Fruit fly (Drosophila melanogaster) whole organism, wandering third instar larva: ENCODE data around the gene MAPk-Ak2.

Experiments used
- Abd-B ChIP-seq: fragments of >200 bp; optimal IDR thresholded peaks from 2 replicates; lab custom pipeline; 2017; ENCODE audit warnings: missing biosample characterization, missing genetic modification characterization
- CG32264 ChIP-seq: fragments of 200-800 bp; sonication (Bioruptor generic); optimal IDR thresholded peaks from 2 replicates; lab custom pipeline; 2016; ENCODE audit warnings: missing biosample characterization, missing genetic modification characterization
- CG9705 ChIP-seq: fragments of 200-800 bp; sonication (Bioruptor generic); optimal IDR thresholded peaks from 2 replicates; lab custom pipeline; 2018; ENCODE audit warnings: missing biosample characterization, mild to moderate bottlenecking, missing genetic modification characterization
- CrebA ChIP-seq: fragments of 200-800 bp; sonication (Bioruptor generic); optimal IDR thresholded peaks from 2 replicates; lab custom pipeline; 2016; ENCODE audit warnings: missing biosample characterization, mild to moderate bottlenecking, missing genetic modification characterization, borderline replicate concordance
- Dfd ChIP-seq: fragments of >200 bp; optimal IDR thresholded peaks from 2 replicates; lab custom pipeline; 2017; ENCODE audit warnings: missing biosample characterization, missing genetic modification characterization
- Dif ChIP-seq: fragments of 200-275, 200-300 bp; sonication (Bioruptor generic); optimal IDR thresholded peaks from 2 replicates; lab custom pipeline; 2018; ENCODE audit warnings: missing biosample characterization, missing genetic modification characterization; ENCODE audit not compliant: partially characterized antibody
- GATAd ChIP-seq: sonication (Bioruptor generic); optimal IDR thresholded peaks from 2 replicates; lab custom pipeline; 2016; ENCODE audit warnings: missing biosample characterization, missing genetic modification characterization
- HLH106 ChIP-seq: fragments of 200-800 bp; optimal IDR thresholded peaks from 3 replicates; lab custom pipeline; 2019; ENCODE audit warnings: missing biosample characterization, mild to moderate bottlenecking, missing genetic modification characterization, moderate library complexity
- Hnf4 ChIP-seq: fragments of 200-800 bp; sonication (Bioruptor generic); optimal IDR thresholded peaks from 2 replicates; lab custom pipeline; 2016; ENCODE audit warnings: missing biosample characterization, mild to moderate bottlenecking, missing genetic modification characterization
- Hr78 ChIP-seq: fragments of >200 bp; optimal IDR thresholded peaks from 2 replicates; lab custom pipeline; 2017; ENCODE audit warnings: missing biosample characterization, missing genetic modification characterization
- Hr83 ChIP-seq: fragments of 200-300 bp; sonication (Bioruptor generic); optimal IDR thresholded peaks from 2 replicates; lab custom pipeline; 2016; ENCODE audit warnings: missing biosample characterization, mild to moderate bottlenecking, missing genetic modification characterization, moderate library complexity; ENCODE audit not compliant: poor library complexity, severe bottlenecking
- Jra ChIP-seq: sonication (Bioruptor generic); optimal IDR thresholded peaks from 2 replicates; lab custom pipeline; 2016; ENCODE audit warnings: missing biosample characterization, missing genetic modification characterization
- Mio ChIP-seq: sonication (Bioruptor generic); optimal IDR thresholded peaks from 2 replicates; lab custom pipeline; 2016; ENCODE audit warnings: missing biosample characterization, missing genetic modification characterization
- Myc ChIP-seq: fragments of >200 bp; optimal IDR thresholded peaks from 2 replicates; lab custom pipeline; 2017
- N ChIP-seq: fragments of >200 bp; optimal IDR thresholded peaks from 2 replicates; lab custom pipeline; 2018; ENCODE audit warnings: missing biosample characterization, missing external identifiers, missing genetic modification characterization
- OdsH ChIP-seq: fragments of 200-800 bp; sonication (Bioruptor generic); optimal IDR thresholded peaks from 2 replicates; lab custom pipeline; 2016; ENCODE audit warnings: missing biosample characterization, mild to moderate bottlenecking, missing genetic modification characterization
- Rel ChIP-seq, 2 experiments: fragments of 200-800 bp; sonication (Bioruptor generic) in 1 of 2; optimal IDR thresholded peaks; 2 replicates in 1 of 2; 3 replicates in 1 of 2; lab custom pipeline; 2016 to 2019; ENCODE audit warnings: mild to moderate bottlenecking in 2 of 2, missing biosample characterization in 2 of 2, missing genetic modification characterization in 2 of 2, moderate library complexity in 1 of 2
- Sp1 ChIP-seq: fragments of 200-800 bp; sonication (Bioruptor generic); optimal IDR thresholded peaks from 3 replicates; lab custom pipeline; 2019; ENCODE audit warnings: missing biosample characterization, mild to moderate bottlenecking, missing genetic modification characterization, moderate library complexity
- Vsx2 ChIP-seq: fragments of 200-300, 225-300 bp; sonication (Bioruptor generic); optimal IDR thresholded peaks from 2 replicates; lab custom pipeline; 2018; ENCODE audit warnings: missing biosample characterization, missing genetic modification characterization; ENCODE audit not compliant: partially characterized antibody
- br ChIP-seq: fragments of 200-800 bp; sonication (Bioruptor generic); optimal IDR thresholded peaks from 2 replicates; lab custom pipeline; 2016; ENCODE audit warnings: missing biosample characterization, missing genetic modification characterization
- brk ChIP-seq: fragments of 200-800 bp; sonication (Bioruptor generic); optimal IDR thresholded peaks from 2 replicates; lab custom pipeline; 2016; ENCODE audit warnings: missing biosample characterization, mild to moderate bottlenecking, missing genetic modification characterization
- dl ChIP-seq, 2 experiments: fragments of 175-275, 200-275 bp in 1 of 2; fragments of 200-275 bp in 1 of 2; sonication (Bioruptor generic); optimal IDR thresholded peaks; lab custom pipeline; 2018; ENCODE audit warnings: mild to moderate bottlenecking in 2 of 2, missing biosample characterization in 2 of 2, missing genetic modification characterization in 2 of 2, moderate library complexity in 2 of 2; ENCODE audit not compliant: partially characterized antibody in 2 of 2, insufficient read depth in 1 of 2
- dmrt93B ChIP-seq: fragments of 200-800 bp; sonication (Bioruptor generic); optimal IDR thresholded peaks from 2 replicates; lab custom pipeline; 2018; ENCODE audit warnings: missing biosample characterization, mild to moderate bottlenecking, missing genetic modification characterization
- dsf ChIP-seq: sonication (Bioruptor generic); optimal IDR thresholded peaks from 2 replicates; lab custom pipeline; 2016; ENCODE audit warnings: missing biosample characterization, missing genetic modification characterization, borderline replicate concordance
- ey ChIP-seq: fragments of 200-800 bp; sonication (Bioruptor generic); optimal IDR thresholded peaks from 2 replicates; lab custom pipeline; 2016; ENCODE audit warnings: missing biosample characterization, missing genetic modification characterization
- foxo ChIP-seq, 2 experiments: fragments of 200-800 bp; sonication (Bioruptor generic); optimal IDR thresholded peaks; 2 replicates in 1 of 2; 3 replicates in 1 of 2; lab custom pipeline; 2016 to 2017; ENCODE audit warnings: missing biosample characterization in 2 of 2, missing genetic modification characterization in 2 of 2
- fru ChIP-seq: fragments of 200-800 bp; sonication (Bioruptor generic); optimal IDR thresholded peaks from 3 replicates; lab custom pipeline; 2016; ENCODE audit warnings: missing biosample characterization, mild to moderate bottlenecking, missing genetic modification characterization
- h ChIP-seq: fragments of 200-800 bp; sonication (Bioruptor generic); optimal IDR thresholded peaks from 3 replicates; lab custom pipeline; 2016; ENCODE audit warnings: missing biosample characterization, mild to moderate bottlenecking, missing genetic modification characterization
- jim ChIP-seq: fragments of 175-275, 200-325 bp; sonication (Bioruptor generic); optimal IDR thresholded peaks from 2 replicates; lab custom pipeline; 2016; ENCODE audit warnings: missing biosample characterization, mild to moderate bottlenecking, missing genetic modification characterization
- lola ChIP-seq: fragments of >200 bp; optimal IDR thresholded peaks from 2 replicates; lab custom pipeline; 2017; ENCODE audit warnings: missing biosample characterization, missing genetic modification characterization
- pan ChIP-seq: fragments of >200 bp; optimal IDR thresholded peaks from 2 replicates; lab custom pipeline; 2017
- psq ChIP-seq: fragments of 200-800 bp; sonication (Bioruptor generic); optimal IDR thresholded peaks from 3 replicates; lab custom pipeline; 2017; ENCODE audit warnings: missing biosample characterization, mild to moderate bottlenecking, missing genetic modification characterization, moderate library complexity
- rgr ChIP-seq: fragments of 200-800 bp; sonication (Bioruptor generic); optimal IDR thresholded peaks from 3 replicates; lab custom pipeline; 2016; ENCODE audit warnings: missing biosample characterization, mild to moderate bottlenecking, missing genetic modification characterization
- sage ChIP-seq: fragments of 200-800 bp; sonication (Bioruptor generic); optimal IDR thresholded peaks from 2 replicates; lab custom pipeline; 2016; ENCODE audit warnings: missing biosample characterization, mild to moderate bottlenecking, missing genetic modification characterization
- sv ChIP-seq: fragments of 200-800 bp; sonication (Bioruptor generic); optimal IDR thresholded peaks from 3 replicates; lab custom pipeline; 2016; ENCODE audit warnings: missing biosample characterization, missing genetic modification characterization
- tai ChIP-seq: sonication (Bioruptor generic); optimal IDR thresholded peaks from 2 replicates; lab custom pipeline; 2016; ENCODE audit warnings: missing biosample characterization, missing genetic modification characterization
- usp ChIP-seq: fragments of >200 bp; optimal IDR thresholded peaks from 2 replicates; lab custom pipeline; 2017; ENCODE audit warnings: missing biosample characterization, missing genetic modification characterization
- woc ChIP-seq: sonication (Bioruptor generic); optimal IDR thresholded peaks from 2 replicates; lab custom pipeline; 2016; ENCODE audit warnings: missing biosample characterization, mild to moderate bottlenecking, missing genetic modification characterization

The MAPk-Ak2 gene

dm6 chrX:5737157-5737556 is 26.8 kb downstream of the MAPk-Ak2 start:
- TF ChIP-seq ey (GFP tag; lab: Kevin White, UChicago) (peak; percentile 4), psq (GFP tag; lab: Kevin White, UChicago) (no peak), CrebA (no peak), Myc (lab: Kevin White, UChicago) (no peak), Abd-B (GFP tag; lab: Kevin White, UChicago) (no peak), Rel (GFP tag; optimal IDR thresholded peaks at IDR 0.05; lab: Kevin White, UChicago) (no peak), Rel (tag; optimal IDR thresholded peaks at IDR 0.05; lab: Kevin White, UChicago) (no peak), HLH106 (tag; lab: Kevin White, UChicago) (peak; percentile 19), Mio (GFP tag; lab: Kevin White, UChicago) (no peak), rgr (peak; percentile 8), Vsx2 (GFP tag; lab: Kevin White, UChicago) (no peak), Hnf4 (no peak), pan (no peak), GATAd (GFP tag; lab: Kevin White, UChicago) (no peak), Dfd (no peak), foxo (GFP tag; optimal IDR thresholded peaks at IDR 0.05; lab: Kevin White, UChicago) (peak in 1 of 2 experiments; percentile 55), CG32264 (GFP tag; lab: Kevin White, UChicago) (no peak), dl (GFP tag; optimal IDR thresholded peaks at IDR 0.05; lab: Kevin White, UChicago; ENCODE audit: insufficient read depth in 1 of 2, partially characterized antibody in 2 of 2) (no peak), N (no peak), h (no peak), br (GFP tag; lab: Kevin White, UChicago) (peak; percentile 14), Hr78 (no peak), tai (GFP tag; lab: Kevin White, UChicago) (no peak), dmrt93B (GFP tag; lab: Kevin White, UChicago) (peak; percentile 10), brk (GFP tag; lab: Kevin White, UChicago) (no peak)

- TF ChIP-seq HLH106 (tag; lab: Kevin White, UChicago), result peak; percentile 86
- TF ChIP-seq CrebA, result no peak
- TF ChIP-seq Myc (lab: Kevin White, UChicago), result no peak
- TF ChIP-seq brk (GFP tag; lab: Kevin White, UChicago), result peak; percentile 69
- TF ChIP-seq Vsx2 (GFP tag; lab: Kevin White, UChicago), result peak; percentile 82
- peak; percentile 91 for TF ChIP-seq fru (GFP tag; lab: Kevin White, UChicago)
- peak; percentile 29 for TF ChIP-seq CG9705 (GFP tag; lab: Kevin White, UChicago)
- TF ChIP-seq Mio (GFP tag; lab: Kevin White, UChicago), result no peak
- TF ChIP-seq Sp1, result peak; percentile 85
- TF ChIP-seq h, result peak; percentile 91
- peak; percentile 88 for TF ChIP-seq psq (GFP tag; lab: Kevin White, UChicago)
- TF ChIP-seq Jra (GFP tag; lab: Kevin White, UChicago), result peak; percentile 67
- TF ChIP-seq lola (GFP tag; lab: Kevin White, UChicago), result no peak
- TF ChIP-seq br (GFP tag; lab: Kevin White, UChicago), result peak; percentile 88
- no peak for TF ChIP-seq Hr78
- no peak for TF ChIP-seq N
- peak; percentile 52 for TF ChIP-seq Hr83 (GFP tag; lab: Kevin White, UChicago)
- TF ChIP-seq tai (GFP tag; lab: Kevin White, UChicago), result no peak
- peak; percentile 88 for TF ChIP-seq ey (GFP tag; lab: Kevin White, UChicago)
- peak; percentile 43 for TF ChIP-seq sage (GFP tag; lab: Kevin White, UChicago)
- no peak for TF ChIP-seq GATAd (GFP tag; lab: Kevin White, UChicago)
- peak; percentile 48 for TF ChIP-seq CG32264 (GFP tag; lab: Kevin White, UChicago)
- TF ChIP-seq woc (GFP tag; lab: Kevin White, UChicago), result peak; percentile 70
- peak; percentile 93 for TF ChIP-seq rgr
- TF ChIP-seq Dfd, result no peak
- TF ChIP-seq jim (GFP tag; lab: Kevin White, UChicago), result no peak
- no peak for TF ChIP-seq Abd-B (GFP tag; lab: Kevin White, UChicago)
- TF ChIP-seq pan, result no peak
- peak; percentile 47 for TF ChIP-seq sv (GFP tag; lab: Kevin White, UChicago)
- TF ChIP-seq foxo (GFP tag; optimal IDR thresholded peaks at IDR 0.05; lab: Kevin White, UChicago), result peak; percentile 54 to 94
- TF ChIP-seq Dif (GFP tag; lab: Kevin White, UChicago), result no peak
- TF ChIP-seq dsf (GFP tag; lab: Kevin White, UChicago), result peak; percentile 18
- TF ChIP-seq Rel (GFP tag; optimal IDR thresholded peaks at IDR 0.05; lab: Kevin White, UChicago), result no peak
- peak; percentile 16 for TF ChIP-seq Rel (tag; optimal IDR thresholded peaks at IDR 0.05; lab: Kevin White, UChicago)
- peak; percentile 89 for TF ChIP-seq Hnf4
- TF ChIP-seq usp (GFP tag; lab: Kevin White, UChicago), result no peak
- no peak for TF ChIP-seq dl (GFP tag; optimal IDR thresholded peaks at IDR 0.05; lab: Kevin White, UChicago; ENCODE audit: insufficient read depth in 1 of 2, partially characterized antibody in 2 of 2)
- peak; percentile 85 for TF ChIP-seq OdsH (GFP tag; lab: Kevin White, UChicago)
- TF ChIP-seq dmrt93B (GFP tag; lab: Kevin White, UChicago), result peak; percentile 66
- TF ChIP-seq, all 38 proteins: peak for 23
Measured at dm6 chrX:5735268-5735941, 28.6 kb downstream of the MAPk-Ak2 start.
